Fruit fly (Drosophila melanogaster): Measurements from ENCODE around the gene CG8260.

CG8260 gene

dm6 chrX:15788235-15789187 is 32.4 kb downstream of the CG8260 start, which contains the start of gene Rhp (continued):
- TF ChIP-seq Bgb (GFP tag; IDR thresholded peaks at IDR 0.05; ENCODE audit: partially characterized antibody) = peak; percentile 55; the same call in 1 of the 2 replicates
- no peak for TF ChIP-seq p53 (GFP tag; optimal IDR thresholded peaks at IDR 0.05)
- TF ChIP-seq Fer2 (tag; optimal IDR thresholded peaks at IDR 0.05) = peak; percentile 35
- TF ChIP-seq Sin3A (optimal IDR thresholded peaks at IDR 0.05) = no peak
- no peak for TF ChIP-seq en (GFP tag; optimal IDR thresholded peaks at IDR 0.05)
- peak; percentile 71 for TF ChIP-seq gcm (GFP tag; optimal IDR thresholded peaks at IDR 0.05)
- peak; percentile 76 for TF ChIP-seq CrebB (tag; optimal IDR thresholded peaks at IDR 0.05)
- TF ChIP-seq Atf6 (GFP tag; IDR thresholded peaks at IDR 0.05) = no peak
- TF ChIP-seq sr (GFP tag; IDR thresholded peaks at IDR 0.05) = no peak
- TF ChIP-seq CG7987 (GFP tag; optimal IDR thresholded peaks at IDR 0.05) = peak; percentile 62
- peak; percentile 50 for TF ChIP-seq Sox102F (GFP tag; optimal IDR thresholded peaks at IDR 0.05)
- peak; percentile 50; the same call in 1 of the 2 replicates for TF ChIP-seq bbx (GFP tag; IDR thresholded peaks at IDR 0.05; ENCODE audit: partially characterized antibody)
- TF ChIP-seq CG8944 (GFP tag; optimal IDR thresholded peaks at IDR 0.05) = no peak
- TF ChIP-seq Lpt (GFP tag; optimal IDR thresholded peaks at IDR 0.05) = no peak
- no peak for TF ChIP-seq CG8478 (optimal IDR thresholded peaks at IDR 0.05)
- no peak for TF ChIP-seq Kr (GFP tag; optimal IDR thresholded peaks at IDR 0.05)
- TF ChIP-seq cad (GFP tag; optimal IDR thresholded peaks at IDR 0.05) = no peak
- TF ChIP-seq usp (GFP tag; optimal IDR thresholded peaks at IDR 0.05) = no peak
- TF ChIP-seq CG9817 (tag; optimal IDR thresholded peaks at IDR 0.05) = no peak
- no peak for TF ChIP-seq Tbp (GFP tag; optimal IDR thresholded peaks at IDR 0.05)
- peak; percentile 55 for TF ChIP-seq CG10431 (GFP tag; optimal IDR thresholded peaks at IDR 0.05)
- peak; percentile 41 for TF ChIP-seq CG12219 (GFP tag; optimal IDR thresholded peaks at IDR 0.05)
- no peak for TF ChIP-seq ro (GFP tag; IDR thresholded peaks at IDR 0.05)
- TF ChIP-seq CG2199 (GFP tag; IDR thresholded peaks at IDR 0.05) = peak; percentile 68; the same call in 1 of the 3 replicates
- TF ChIP-seq CG13775 (GFP tag; optimal IDR thresholded peaks at IDR 0.05) = no peak
- peak; percentile 43 for TF ChIP-seq CG10209 (GFP tag; optimal IDR thresholded peaks at IDR 0.05)
- TF ChIP-seq chn (GFP tag; optimal IDR thresholded peaks at IDR 0.05) = no peak
- TF ChIP-seq sens-2 (GFP tag; IDR thresholded peaks at IDR 0.05) = no peak
- TF ChIP-seq row (GFP tag; IDR thresholded peaks at IDR 0.05) = peak; percentile 32; the same call in 2 of the 3 replicates
- TF ChIP-seq MBD-R2 (GFP tag; IDR thresholded peaks at IDR 0.05) = peak; percentile 7
- no peak for TF ChIP-seq Lim3 (GFP tag; IDR thresholded peaks at IDR 0.05)
- no peak for TF ChIP-seq GATAe (GFP tag; conservative IDR thresholded peaks at IDR 0.05)
- no peak for TF ChIP-seq CG11085 (GFP tag; IDR thresholded peaks at IDR 0.05)
- peak; percentile 27; the same call in 1 of the 3 replicates for TF ChIP-seq CG16813 (GFP tag; IDR thresholded peaks at IDR 0.05; ENCODE audit: partially characterized antibody)
- TF ChIP-seq CG6175 (GFP tag; IDR thresholded peaks at IDR 0.05) = no peak
- TF ChIP-seq hkb (optimal IDR thresholded peaks at IDR 0.05) = no peak
- peak; percentile 66 for TF ChIP-seq hkb (GFP tag; IDR thresholded peaks at IDR 0.05)
- TF ChIP-seq dpn (GFP tag; optimal IDR thresholded peaks at IDR 0.05) = no peak
- TF ChIP-seq yki (optimal IDR thresholded peaks at IDR 0.05) = no peak
- TF ChIP-seq ftz-f1 (GFP tag; optimal IDR thresholded peaks at IDR 0.05) = no peak
- no peak for TF ChIP-seq dmrt99B (tag; optimal IDR thresholded peaks at IDR 0.05)
- no peak for TF ChIP-seq Nf-YB (GFP tag; optimal IDR thresholded peaks at IDR 0.05)
- TF ChIP-seq CG8924 (tag; optimal IDR thresholded peaks at IDR 0.05) = peak; percentile 33
- peak; percentile 5 for TF ChIP-seq HLHmδ (GFP tag; optimal IDR thresholded peaks at IDR 0.05)
- TF ChIP-seq ac (GFP tag; optimal IDR thresholded peaks at IDR 0.05) = peak; percentile 19
- TF ChIP-seq klu (GFP tag; IDR thresholded peaks at IDR 0.05) = no peak
- TF ChIP-seq Hmr (GFP tag; optimal IDR thresholded peaks at IDR 0.05) = peak; percentile 37
- peak; percentile 38 for TF ChIP-seq CG17912 (GFP tag; optimal IDR thresholded peaks at IDR 0.05)
- TF ChIP-seq sqz (GFP tag; optimal IDR thresholded peaks at IDR 0.05) = peak; percentile 58
- TF ChIP-seq CG3407 (GFP tag; optimal IDR thresholded peaks at IDR 0.05) = peak; percentile 74
